Worm (Caenorhabditis elegans): ENCODE results near the gene C08E8.10.
"Not testable (repeated sequence)": the region's sequence is repeated elsewhere in the genome, so short reads cannot be mapped to it uniquely, and the experiment has no call there.

C08E8.10 gene

ce11 chrV:18346080-18346479 is 6.4 kb upstream of the C08E8.10 start:
- TF ChIP-seq tbx-37 (GFP tag; conservative IDR thresholded peaks at IDR 0.05) (no peak), pes-1 (GFP tag; IDR thresholded peaks at IDR 0.05) (no peak), flt-1 (GFP tag; IDR thresholded peaks at IDR 0.05) (no peak), scrt-1 (GFP tag; IDR thresholded peaks at IDR 0.05) (no peak), tbx-11 (GFP tag; IDR thresholded peaks at IDR 0.05) (no peak), hmbx-1 (tag; optimal IDR thresholded peaks at IDR 0.05) (no peak), B0310.2 (tag; optimal IDR thresholded peaks at IDR 0.05) (no peak), ama-1 (optimal IDR thresholded peaks at IDR 0.05) (no peak), tra-4 (tag; optimal IDR thresholded peaks at IDR 0.05) (no peak), hmg-4 (GFP tag; optimal IDR thresholded peaks at IDR 0.05) (no peak), ceh-13 (GFP tag; optimal IDR thresholded peaks at IDR 0.05) (no peak), aly-1 (tag; optimal IDR thresholded peaks at IDR 0.05) (no peak), ceh-36 (tag; optimal IDR thresholded peaks at IDR 0.05) (no peak), sea-1 (GFP tag; conservative IDR thresholded peaks at IDR 0.05) (no peak), ets-7 (tag; optimal IDR thresholded peaks at IDR 0.05) (no peak)

ce11 chrV:18344194-18344593 is 4.5 kb upstream of the C08E8.10 start:
- TF ChIP-seq sea-1 (GFP tag; conservative IDR thresholded peaks at IDR 0.05), result no peak
- no peak for TF ChIP-seq tbx-37 (GFP tag; conservative IDR thresholded peaks at IDR 0.05)
- no peak for TF ChIP-seq F13C5.2 (tag; optimal IDR thresholded peaks at IDR 0.05)
- no peak for TF ChIP-seq flt-1 (GFP tag; IDR thresholded peaks at IDR 0.05)
- no peak for TF ChIP-seq hmg-4 (GFP tag; optimal IDR thresholded peaks at IDR 0.05)
- TF ChIP-seq ets-7 (tag; optimal IDR thresholded peaks at IDR 0.05), result no peak
- no peak for TF ChIP-seq tbx-11 (GFP tag; IDR thresholded peaks at IDR 0.05)
- TF ChIP-seq ceh-36 (tag; optimal IDR thresholded peaks at IDR 0.05), result no peak

ce11 chrV:18337643-18338042 is 2.1 kb downstream of the C08E8.10 start:
- TF ChIP-seq aly-1 (tag; optimal IDR thresholded peaks at IDR 0.05), result no peak
- TF ChIP-seq tbx-11 (GFP tag; IDR thresholded peaks at IDR 0.05), result no peak
- no peak for TF ChIP-seq hnd-1 (tag; optimal IDR thresholded peaks at IDR 0.05)

ce11 chrV:18331086-18331485 is 8.6 kb downstream of the C08E8.10 start, which contains the start of gene B0462.4:
TSS of gene B0462.4 (minus strand) at chrV:18331186.
- TF ChIP-seq pes-1 (GFP tag; IDR thresholded peaks at IDR 0.05) (no peak), sea-1 (GFP tag; conservative IDR thresholded peaks at IDR 0.05) (no peak), B0310.2 (tag; optimal IDR thresholded peaks at IDR 0.05) (no peak), F13C5.2 (tag; optimal IDR thresholded peaks at IDR 0.05) (no peak), ceh-13 (GFP tag; optimal IDR thresholded peaks at IDR 0.05) (no peak), flt-1 (GFP tag; IDR thresholded peaks at IDR 0.05) (no peak), ama-1 (optimal IDR thresholded peaks at IDR 0.05) (no peak), hmg-4 (GFP tag; optimal IDR thresholded peaks at IDR 0.05) (no peak), hmbx-1 (tag; optimal IDR thresholded peaks at IDR 0.05) (no peak), ceh-36 (tag; optimal IDR thresholded peaks at IDR 0.05) (no peak)

ce11 chrV:18324525-18324924 is 15.2 kb downstream of the C08E8.10 start:
- no peak for TF ChIP-seq pes-1 (GFP tag; IDR thresholded peaks at IDR 0.05)
- no peak for TF ChIP-seq sea-1 (GFP tag; conservative IDR thresholded peaks at IDR 0.05)
- no peak for TF ChIP-seq ceh-36 (tag; optimal IDR thresholded peaks at IDR 0.05)
- TF ChIP-seq hmg-4 (GFP tag; optimal IDR thresholded peaks at IDR 0.05), result no peak
- no peak for TF ChIP-seq tbx-11 (GFP tag; IDR thresholded peaks at IDR 0.05)
- no peak for TF ChIP-seq flt-1 (GFP tag; IDR thresholded peaks at IDR 0.05)
- no peak for TF ChIP-seq tbx-37 (GFP tag; conservative IDR thresholded peaks at IDR 0.05)
- TF ChIP-seq ceh-13 (GFP tag; optimal IDR thresholded peaks at IDR 0.05), result no peak
- TF ChIP-seq F13C5.2 (tag; optimal IDR thresholded peaks at IDR 0.05), result no peak
- TF ChIP-seq tra-4 (tag; optimal IDR thresholded peaks at IDR 0.05), result no peak
- no peak for TF ChIP-seq hnd-1 (tag; optimal IDR thresholded peaks at IDR 0.05)
- no peak for TF ChIP-seq hmbx-1 (tag; optimal IDR thresholded peaks at IDR 0.05)

- TF ChIP-seq ets-7 (tag; optimal IDR thresholded peaks at IDR 0.05) (no peak), B0310.2 (tag; optimal IDR thresholded peaks at IDR 0.05) (no peak), hmg-4 (GFP tag; optimal IDR thresholded peaks at IDR 0.05) (no peak), ama-1 (optimal IDR thresholded peaks at IDR 0.05) (no peak), sea-1 (GFP tag; conservative IDR thresholded peaks at IDR 0.05) (no peak), tra-4 (tag; optimal IDR thresholded peaks at IDR 0.05) (no peak)
Measured at ce11 chrV:18323231-18323630, 16.5 kb downstream of the C08E8.10 start, which contains the start of gene B0462.5. TSS of gene B0462.5 (minus strand) at chrV:18323331.

ce11 chrV:18318312-18318711 is 21.4 kb downstream of the C08E8.10 start, which contains the start of gene fbxb-119:
TSS of gene fbxb-119 (plus strand) at chrV:18318612.
- TF ChIP-seq tbx-37 (GFP tag; conservative IDR thresholded peaks at IDR 0.05), result no peak
- no peak for TF ChIP-seq tbx-11 (GFP tag; IDR thresholded peaks at IDR 0.05)
- no peak for TF ChIP-seq ama-1 (optimal IDR thresholded peaks at IDR 0.05)
- no peak for TF ChIP-seq ets-7 (tag; optimal IDR thresholded peaks at IDR 0.05)
- TF ChIP-seq hmbx-1 (tag; optimal IDR thresholded peaks at IDR 0.05), result no peak
- TF ChIP-seq aly-1 (tag; optimal IDR thresholded peaks at IDR 0.05), result no peak
- TF ChIP-seq B0310.2 (tag; optimal IDR thresholded peaks at IDR 0.05), result no peak
- TF ChIP-seq ceh-13 (GFP tag; optimal IDR thresholded peaks at IDR 0.05), result no peak
- no peak for TF ChIP-seq flt-1 (GFP tag; IDR thresholded peaks at IDR 0.05)
- TF ChIP-seq pes-1 (GFP tag; IDR thresholded peaks at IDR 0.05), result no peak
- no peak for TF ChIP-seq scrt-1 (GFP tag; IDR thresholded peaks at IDR 0.05)
- no peak for TF ChIP-seq F13C5.2 (tag; optimal IDR thresholded peaks at IDR 0.05)
- no peak for TF ChIP-seq ceh-36 (tag; optimal IDR thresholded peaks at IDR 0.05)
- TF ChIP-seq hmg-4 (GFP tag; optimal IDR thresholded peaks at IDR 0.05), result no peak
- TF ChIP-seq sea-1 (GFP tag; conservative IDR thresholded peaks at IDR 0.05), result no peak
- no peak for TF ChIP-seq tra-4 (tag; optimal IDR thresholded peaks at IDR 0.05)
- no peak for TF ChIP-seq hnd-1 (tag; optimal IDR thresholded peaks at IDR 0.05)

ce11 chrV:18302414-18302813 is 37.3 kb downstream of the C08E8.10 start, which contains the start of gene Y51A2A.6:
TSS of gene Y51A2A.6 (plus strand) at chrV:18302714.
- TF ChIP-seq tbx-11 (GFP tag; IDR thresholded peaks at IDR 0.05); tbx-37 (GFP tag; conservative IDR thresholded peaks at IDR 0.05); scrt-1 (GFP tag; IDR thresholded peaks at IDR 0.05): not testable (repeated sequence)

Measured in whole organism, early embryonic.